Worm (Caenorhabditis elegans) whole organism, L2 larva: ENCODE data around the gene spp-7.
A peak's percentile ranks its signal among the peaks of the same experiment; 100 is the strongest.

Experiments
- C34F6.9 ChIP-seq: fragments of 150-350 bp; optimal IDR thresholded peaks from 2 replicates; lab custom pipeline; 2014; ENCODE audit warnings: missing biosample characterization, missing genetic modification characterization
- F13H6.1 ChIP-seq: sonication (generic microtip); optimal IDR thresholded peaks from 2 replicates; lab custom pipeline; 2016; ENCODE audit warnings: missing genetic modification characterization, missing compliant biosample characterization
- R02D3.7 ChIP-seq: fragments of 150-350 bp; optimal IDR thresholded peaks from 2 replicates; lab custom pipeline; 2014; ENCODE audit warnings: missing biosample characterization, missing genetic modification characterization
- ZK546.5 ChIP-seq: sonication (generic microtip); optimal IDR thresholded peaks from 2 replicates; lab custom pipeline; 2017; ENCODE audit warnings: missing biosample characterization, missing genetic modification characterization
- alr-1 ChIP-seq: fragments of 150-350 bp; optimal IDR thresholded peaks from 2 replicates; lab custom pipeline; 2014; ENCODE audit warnings: missing biosample characterization, missing genetic modification characterization
- aly-2 ChIP-seq: fragments of 150-350 bp; optimal IDR thresholded peaks from 2 replicates; lab custom pipeline; 2014; ENCODE audit warnings: missing biosample characterization, missing genetic modification characterization
- blmp-1 ChIP-seq: sonication (generic microtip); optimal IDR thresholded peaks from 2 replicates; lab custom pipeline; 2017; ENCODE audit warnings: missing genetic modification characterization, mild to moderate bottlenecking, missing compliant biosample characterization, antibody characterized with exemption, moderate library complexity; ENCODE audit not compliant: insufficient read depth
- ceh-16 ChIP-seq: fragments of 150-350 bp; optimal IDR thresholded peaks from 2 replicates; lab custom pipeline; 2014; ENCODE audit warnings: missing biosample characterization, missing genetic modification characterization
- ceh-82 ChIP-seq: fragments of 150-350 bp; optimal IDR thresholded peaks from 2 replicates; lab custom pipeline; 2014; ENCODE audit warnings: missing biosample characterization, missing genetic modification characterization
- crh-2 ChIP-seq: sonication (generic microtip); optimal IDR thresholded peaks from 2 replicates; lab custom pipeline; 2017; ENCODE audit warnings: missing biosample characterization, missing genetic modification characterization
- dmd-4 ChIP-seq: sonication (generic microtip); optimal IDR thresholded peaks from 2 replicates; lab custom pipeline; 2017; ENCODE audit warnings: missing biosample characterization, missing genetic modification characterization
- egl-27 ChIP-seq: sonication (generic microtip); optimal IDR thresholded peaks from 3 replicates; lab custom pipeline; 2017; ENCODE audit warnings: missing biosample characterization, missing genetic modification reagents, missing genetic modification characterization
- elt-1 ChIP-seq: fragments of 150-350 bp; optimal IDR thresholded peaks from 2 replicates; lab custom pipeline; 2014; ENCODE audit warnings: missing biosample characterization, missing genetic modification characterization
- elt-3 ChIP-seq: sonication (generic microtip); optimal IDR thresholded peaks from 2 replicates; lab custom pipeline; 2017; ENCODE audit warnings: missing biosample characterization, missing genetic modification characterization
- fos-1 ChIP-seq: fragments of 150-350 bp; optimal IDR thresholded peaks from 2 replicates; lab custom pipeline; 2014; ENCODE audit warnings: missing biosample characterization, missing genetic modification characterization
- gmeb-1 ChIP-seq: fragments of 150-350 bp; optimal IDR thresholded peaks from 2 replicates; lab custom pipeline; 2014; ENCODE audit warnings: missing biosample characterization, missing genetic modification characterization
- lin-11 ChIP-seq: fragments of 150-350 bp; sonication (generic microtip); optimal IDR thresholded peaks from 2 replicates; lab custom pipeline; 2014; ENCODE audit warnings: missing biosample characterization, missing genetic modification characterization, inconsistent platforms, mixed read lengths
- lin-13 ChIP-seq: fragments of 150-350 bp; optimal IDR thresholded peaks from 2 replicates; lab custom pipeline; 2014; ENCODE audit warnings: missing biosample characterization, missing genetic modification reagents, missing genetic modification characterization
- lin-39 ChIP-seq: fragments of 150-350 bp; optimal IDR thresholded peaks from 2 replicates; lab custom pipeline; 2014; ENCODE audit warnings: missing biosample characterization, missing genetic modification reagents, missing genetic modification characterization
- lsy-2 ChIP-seq, 2 experiments: fragments of 150-350 bp in 1 of 2; sonication (generic microtip) in 1 of 2; optimal IDR thresholded peaks; 2 replicates each; lab custom pipeline; 2014 to 2017; ENCODE audit warnings: missing biosample characterization in 2 of 2, missing genetic modification characterization in 2 of 2
- mab-5 ChIP-seq: fragments of 150-350 bp; optimal IDR thresholded peaks from 2 replicates; lab custom pipeline; 2014; ENCODE audit warnings: missing biosample characterization, missing genetic modification characterization
- mbf-1 ChIP-seq: sonication (generic microtip); optimal IDR thresholded peaks from 2 replicates; lab custom pipeline; 2017; ENCODE audit warnings: missing biosample characterization, missing genetic modification characterization
- mdl-1 ChIP-seq, 2 experiments: fragments of 150-350 bp in 1 of 2; sonication (generic microtip) in 1 of 2; optimal IDR thresholded peaks; 2 replicates each; lab custom pipeline; 2017; ENCODE audit warnings: missing biosample characterization in 2 of 2, missing genetic modification characterization in 2 of 2
- nhr-10 ChIP-seq: sonication (generic microtip); optimal IDR thresholded peaks from 2 replicates; lab custom pipeline; 2017; ENCODE audit warnings: missing biosample characterization, missing genetic modification characterization
- nhr-12 ChIP-seq: fragments of 150-350 bp; optimal IDR thresholded peaks from 2 replicates; lab custom pipeline; 2014; ENCODE audit warnings: missing biosample characterization, missing genetic modification characterization
- nhr-129 ChIP-seq: fragments of 150-350 bp; optimal IDR thresholded peaks from 2 replicates; lab custom pipeline; 2014; ENCODE audit warnings: missing biosample characterization, missing genetic modification characterization
- nhr-21 ChIP-seq: fragments of 150-350 bp; optimal IDR thresholded peaks from 2 replicates; lab custom pipeline; 2014; ENCODE audit warnings: missing biosample characterization, missing genetic modification characterization
- nhr-23 ChIP-seq: fragments of 150-350 bp; optimal IDR thresholded peaks from 2 replicates; lab custom pipeline; 2014; ENCODE audit warnings: missing biosample characterization, missing genetic modification reagents, missing genetic modification characterization
- nhr-237 ChIP-seq: fragments of 150-350 bp; optimal IDR thresholded peaks from 2 replicates; lab custom pipeline; 2014; ENCODE audit warnings: missing biosample characterization, missing genetic modification characterization
- nhr-25 ChIP-seq: fragments of 150-350 bp; sonication (generic microtip); optimal IDR thresholded peaks from 3 replicates; lab custom pipeline; 2014; ENCODE audit warnings: missing biosample characterization, missing genetic modification characterization
- nhr-6 ChIP-seq: fragments of 150-350 bp; optimal IDR thresholded peaks from 2 replicates; lab custom pipeline; 2014; ENCODE audit warnings: missing biosample characterization, missing genetic modification characterization
- sem-4 ChIP-seq: fragments of 150-350 bp; optimal IDR thresholded peaks from 2 replicates; lab custom pipeline; 2014; ENCODE audit warnings: missing biosample characterization, missing genetic modification reagents, missing genetic modification characterization
- sma-3 ChIP-seq: sonication (generic microtip); optimal IDR thresholded peaks from 2 replicates; lab custom pipeline; 2016; ENCODE audit warnings: missing genetic modification reagents, missing genetic modification characterization, missing compliant biosample characterization
- sma-9 ChIP-seq, 2 experiments: fragments of 150-350 bp in 1 of 2; sonication (generic microtip) in 1 of 2; optimal IDR thresholded peaks; 2 replicates each; lab custom pipeline; 2014 to 2016; ENCODE audit warnings: missing genetic modification characterization in 2 of 2, mild to moderate bottlenecking in 1 of 2, missing biosample characterization in 1 of 2, missing compliant biosample characterization in 1 of 2, missing genetic modification reagents in 1 of 2, moderate library complexity in 1 of 2
- snpc-4 ChIP-seq: fragments of 150-350 bp; optimal IDR thresholded peaks from 2 replicates; lab custom pipeline; 2014; ENCODE audit warnings: missing biosample characterization, missing genetic modification characterization
- unc-55 ChIP-seq: fragments of 150-350 bp; sonication (generic microtip); optimal IDR thresholded peaks from 3 replicates; lab custom pipeline; 2014; ENCODE audit warnings: missing biosample characterization, missing genetic modification reagents, missing genetic modification characterization
- unc-62 ChIP-seq: fragments of 150-350 bp; optimal IDR thresholded peaks from 2 replicates; lab custom pipeline; 2014; ENCODE audit warnings: missing biosample characterization, missing genetic modification reagents, missing genetic modification characterization
- zag-1 ChIP-seq: fragments of 150-350 bp; optimal IDR thresholded peaks from 2 replicates; lab custom pipeline; 2014; ENCODE audit warnings: missing biosample characterization, missing genetic modification characterization
- ztf-11 ChIP-seq: sonication (generic microtip); optimal IDR thresholded peaks from 2 replicates; lab custom pipeline; 2017; ENCODE audit warnings: missing biosample characterization, missing genetic modification characterization
- ztf-4 ChIP-seq: fragments of 150-350 bp; optimal IDR thresholded peaks from 2 replicates; lab custom pipeline; 2014; ENCODE audit warnings: missing biosample characterization, missing genetic modification characterization

spp-7 gene

ce11 chrIV:5368860-5369259 is 46.7 kb downstream of the spp-7 start (continued):
- TF ChIP-seq lin-39 (tag; lab: Kevin White, UChicago): no peak
- peak in 1 of 2 experiments; percentile 45 for TF ChIP-seq lsy-2 (tag; optimal IDR thresholded peaks at IDR 0.05; lab: Kevin White, UChicago)
- peak; percentile 50 for TF ChIP-seq nhr-129 (tag; lab: Kevin White, UChicago)
- TF ChIP-seq blmp-1 (tag; lab: Kevin White, UChicago): no peak
- TF ChIP-seq nhr-23 (tag; lab: Kevin White, UChicago): no peak
- TF ChIP-seq unc-62 (GFP tag; lab: Kevin White, UChicago): no peak
- peak; percentile 63 for TF ChIP-seq C34F6.9
- no peak for TF ChIP-seq lin-13
- no peak for TF ChIP-seq elt-1 (tag; lab: Kevin White, UChicago)
- peak; percentile 20 for TF ChIP-seq nhr-25 (tag; lab: Kevin White, UChicago)
- no peak for TF ChIP-seq nhr-237 (tag; lab: Kevin White, UChicago)
- no peak for TF ChIP-seq ceh-16 (tag; lab: Kevin White, UChicago)
- no peak for TF ChIP-seq zag-1 (tag; lab: Kevin White, UChicago)
- no peak for TF ChIP-seq ztf-4
- no peak for TF ChIP-seq nhr-6
- TF ChIP-seq nhr-10: no peak
- no peak for TF ChIP-seq nhr-21
- no peak for TF ChIP-seq ZK546.5 (tag; lab: Kevin White, UChicago)
- peak; percentile 29 for TF ChIP-seq F13H6.1 (tag; lab: Kevin White, UChicago)
- TF ChIP-seq snpc-4 (tag; lab: Kevin White, UChicago): peak; percentile 37
- peak; percentile 11 for TF ChIP-seq sma-9 (GFP tag; optimal IDR thresholded peaks at IDR 0.05; lab: Kevin White, UChicago)
- no peak for TF ChIP-seq sma-9 (tag; optimal IDR thresholded peaks at IDR 0.05; lab: Kevin White, UChicago)
- TF ChIP-seq sma-3 (GFP tag; lab: Kevin White, UChicago): no peak
- no peak for TF ChIP-seq mdl-1 (tag; optimal IDR thresholded peaks at IDR 0.05; lab: Kevin White, UChicago)
- peak; percentile 52 for TF ChIP-seq unc-55 (GFP tag; lab: Kevin White, UChicago)

- TF ChIP-seq sma-9 (GFP tag; optimal IDR thresholded peaks at IDR 0.05; lab: Kevin White, UChicago): no peak
- TF ChIP-seq sma-9 (tag; optimal IDR thresholded peaks at IDR 0.05; lab: Kevin White, UChicago): no peak
- TF ChIP-seq nhr-6: no peak
- TF ChIP-seq C34F6.9: no peak
These were observed 47.7 kb downstream of the spp-7 start for ce11 chrIV:5367899-5368298.

- TF ChIP-seq alr-1 (no peak), unc-62 (GFP tag; lab: Kevin White, UChicago) (no peak), gmeb-1 (no peak), lsy-2 (tag; optimal IDR thresholded peaks at IDR 0.05; lab: Kevin White, UChicago) (no peak), mbf-1 (tag; lab: Kevin White, UChicago) (no peak), fos-1 (no peak), lin-39 (tag; lab: Kevin White, UChicago) (no peak), unc-55 (GFP tag; lab: Kevin White, UChicago) (no peak), C34F6.9 (no peak), elt-3 (no peak)
These were observed 49.0 kb downstream of the spp-7 start, which contains the start of gene sand-1 for ce11 chrIV:5366567-5366966. sand-1 (plus strand) TSS chrIV:5366867.

- TF ChIP-seq nhr-6: peak; percentile 66
- peak; percentile 54 for TF ChIP-seq fos-1
- peak; percentile 69 for TF ChIP-seq F13H6.1 (tag; lab: Kevin White, UChicago)
- TF ChIP-seq nhr-21: peak; percentile 55
- TF ChIP-seq mab-5 (tag; lab: Kevin White, UChicago): peak; percentile 47
- peak in 1 of 2 experiments; percentile 29 for TF ChIP-seq mdl-1 (tag; optimal IDR thresholded peaks at IDR 0.05; lab: Kevin White, UChicago)
- peak; percentile 75 for TF ChIP-seq unc-55 (GFP tag; lab: Kevin White, UChicago)
- peak; percentile 13 for TF ChIP-seq R02D3.7 (tag; lab: Kevin White, UChicago)
- TF ChIP-seq nhr-12 (tag; lab: Kevin White, UChicago): no peak
- TF ChIP-seq lin-11 (tag; lab: Kevin White, UChicago): peak; percentile 14
- TF ChIP-seq sma-9 (GFP tag; optimal IDR thresholded peaks at IDR 0.05; lab: Kevin White, UChicago): peak; percentile 83
- TF ChIP-seq sma-9 (tag; optimal IDR thresholded peaks at IDR 0.05; lab: Kevin White, UChicago): no peak
- TF ChIP-seq snpc-4 (tag; lab: Kevin White, UChicago): no peak
- TF ChIP-seq lin-39 (tag; lab: Kevin White, UChicago): no peak
- TF ChIP-seq lin-13: peak; percentile 59
- TF ChIP-seq gmeb-1: peak; percentile 80
- TF ChIP-seq sem-4 (tag; lab: Kevin White, UChicago): peak; percentile 37
- TF ChIP-seq crh-2: peak; percentile 72
- TF ChIP-seq lsy-2 (tag; optimal IDR thresholded peaks at IDR 0.05; lab: Kevin White, UChicago): peak; percentile 70 to 91
- no peak for TF ChIP-seq ztf-11
- peak; percentile 86 for TF ChIP-seq C34F6.9
- TF ChIP-seq dmd-4 (tag; lab: Kevin White, UChicago): no peak
- no peak for TF ChIP-seq aly-2 (tag; lab: Kevin White, UChicago)
- peak; percentile 87 for TF ChIP-seq nhr-25 (tag; lab: Kevin White, UChicago)
- TF ChIP-seq sma-3 (GFP tag; lab: Kevin White, UChicago): peak; percentile 64
- TF ChIP-seq nhr-129 (tag; lab: Kevin White, UChicago): peak; percentile 76
- TF ChIP-seq ceh-82 (tag; lab: Kevin White, UChicago): no peak
- TF ChIP-seq egl-27 (tag; lab: Kevin White, UChicago): peak; percentile 24
- TF ChIP-seq, all 48 proteins: peak for 20
These were observed 51.4 kb downstream of the spp-7 start, which contains the start of the genes hda-6 and F41H10.4 for ce11 chrIV:5364135-5364609. hda-6 (minus strand) TSS chrIV:5364306. F41H10.4 (plus strand) TSS chrIV:5364559.
